Fruit fly (Drosophila melanogaster): Measurements from ENCODE around the gene CG7362.

DNA sequence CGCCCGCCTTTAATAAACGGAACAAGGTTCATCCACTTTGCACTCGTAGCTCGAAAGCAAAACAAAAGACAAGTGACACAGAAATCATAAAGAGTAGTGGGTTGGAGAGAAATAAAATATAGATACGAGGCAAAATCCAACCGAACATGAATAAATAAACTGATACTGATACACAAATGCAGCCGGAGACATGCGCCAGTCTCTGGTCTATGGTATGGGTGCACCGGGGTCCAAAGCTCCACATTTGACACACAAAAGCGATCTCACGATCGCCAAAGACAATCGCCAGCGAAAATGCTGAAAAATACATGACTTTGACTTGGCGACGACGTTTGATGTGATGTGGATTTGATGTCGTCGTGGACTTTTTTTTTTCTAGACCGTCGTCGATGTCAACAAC is 49.0 kb downstream of the CG7362 start:
- TF ChIP-seq insv (optimal IDR thresholded peaks at IDR 0.05) (no peak), h (optimal IDR thresholded peaks at IDR 0.05) (no peak), Myc (optimal IDR thresholded peaks at IDR 0.05) (no peak)
